Fruit fly (Drosophila melanogaster) whole organism, pupa: ENCODE results near the gene slam.

Experiments
- CG12605 ChIP-seq: fragments of 200-800 bp; sonication (Bioruptor generic); IDR thresholded peaks from 2 replicates; pipeline ENCODE4 v1.3.6; 2022; ENCODE audit warnings: missing biosample characterization, missing genetic modification characterization
- CG14655 ChIP-seq: fragments of 200-800 bp; sonication (Bioruptor generic); optimal IDR thresholded peaks from 3 replicates; lab custom pipeline; 2017; ENCODE audit warnings: mild to moderate bottlenecking, missing biosample characterization, missing genetic modification reagents, missing genetic modification characterization
- CG32121 ChIP-seq: fragments of 200-800 bp; sonication (Bioruptor generic); IDR thresholded peaks from 2 replicates; pipeline ENCODE4 v1.3.6; 2022; ENCODE audit warnings: missing biosample characterization, missing genetic modification characterization
- CG8159 ChIP-seq: fragments of 200-800 bp; sonication (Bioruptor generic); optimal IDR thresholded peaks from 3 replicates; lab custom pipeline; 2018; ENCODE audit warnings: missing biosample characterization, mild to moderate bottlenecking, missing genetic modification characterization, moderate library complexity
- D1 ChIP-seq: fragments of 200-800 bp; sonication (Bioruptor generic); optimal IDR thresholded peaks from 2 replicates; lab custom pipeline; 2018; ENCODE audit warnings: missing biosample characterization, mild to moderate bottlenecking, missing genetic modification characterization, moderate library complexity
- Ets98B ChIP-seq: fragments of 200-800 bp; sonication (Bioruptor generic); IDR thresholded peaks from 2 replicates; pipeline ENCODE4 v1.3.6; 2022; ENCODE audit warnings: missing biosample characterization, missing genetic modification characterization
- gl ChIP-seq: fragments of 200-800 bp; sonication (Bioruptor generic); optimal IDR thresholded peaks from 2 replicates; lab custom pipeline; 2018; ENCODE audit warnings: missing biosample characterization, mild to moderate bottlenecking, missing genetic modification characterization

- no peak for TF ChIP-seq CG12605 (GFP tag; lab: Robert Waterston, UW)
- TF ChIP-seq Ets98B (GFP tag; lab: Robert Waterston, UW) = no peak
- TF ChIP-seq CG8159 (tag; lab: Kevin White, UChicago) = no peak
- no peak for TF ChIP-seq D1 (tag; lab: Kevin White, UChicago)
- no peak for TF ChIP-seq CG32121
- no peak for TF ChIP-seq gl
- no peak for TF ChIP-seq CG14655 (GFP tag; lab: Kevin White, UChicago)
Measured at dm6 chr2L:6387068-6387467, 14.9 kb downstream of the slam start.
